Worm (Caenorhabditis elegans) whole organism, young adult: Measurements from ENCODE around the gene F19G12.11.

Experiments used
- F55B11.4 ChIP-seq: sonication (generic microtip); optimal IDR thresholded peaks from 2 replicates; lab custom pipeline; 2016; ENCODE audit warnings: missing compliant biosample characterization, missing genetic modification characterization, borderline replicate concordance; ENCODE audit not compliant: insufficient read depth
- ama-1 ChIP-seq, 3 experiments: fragments of 150-350 bp in 1 of 3; sonication (generic microtip) in 2 of 3; optimal IDR thresholded peaks; 2 replicates each; lab custom pipeline; 2014 to 2018; ENCODE audit warnings: missing biosample characterization in 2 of 3, missing genetic modification characterization in 2 of 3, missing genetic modification reagents in 2 of 3
- dpff-1 ChIP-seq: sonication (generic microtip); optimal IDR thresholded peaks from 2 replicates; lab custom pipeline; 2017; ENCODE audit warnings: mild to moderate bottlenecking, missing genetic modification characterization, missing compliant biosample characterization
- him-1 ChIP-seq: sonication (generic microtip); optimal IDR thresholded peaks from 2 replicates; lab custom pipeline; 2016; ENCODE audit warnings: missing genotype, missing genetic modification reagents, missing genetic modification characterization, missing compliant biosample characterization
- lir-1 ChIP-seq: fragments of 200-800 bp; sonication (Bioruptor generic); conservative IDR thresholded peaks from 2 replicates; pipeline ENCODE4 v1.3.6; 2022; ENCODE audit warnings: missing genetic modification reagents, missing genetic modification characterization, missing compliant biosample characterization
- mxl-1 ChIP-seq: sonication (generic microtip); optimal IDR thresholded peaks from 2 replicates; lab custom pipeline; 2016; ENCODE audit warnings: missing genetic modification characterization, missing compliant biosample characterization
- rec-8 ChIP-seq, 2 experiments: sonication (generic microtip); optimal IDR thresholded peaks; 2 replicates each; lab custom pipeline; 2016; ENCODE audit warnings: mild to moderate bottlenecking in 2 of 2, missing genetic modification characterization in 2 of 2, missing genetic modification reagents in 2 of 2, missing genotype in 2 of 2, missing biosample characterization in 1 of 2, missing compliant biosample characterization in 1 of 2, moderate library complexity in 1 of 2
- repo-1 ChIP-seq: sonication (generic microtip); optimal IDR thresholded peaks from 2 replicates; lab custom pipeline; 2017; ENCODE audit warnings: mild to moderate bottlenecking, missing genetic modification characterization, missing compliant biosample characterization
- sea-2 ChIP-seq: fragments of 200-800 bp; sonication (Bioruptor generic); IDR thresholded peaks from 2 replicates; pipeline ENCODE4 v1.3.6; 2022; ENCODE audit warnings: missing genetic modification characterization, missing compliant biosample characterization
- tlf-1 ChIP-seq: fragments of 200-800 bp; sonication (Bioruptor generic); optimal IDR thresholded peaks from 2 replicates; lab custom pipeline; 2018; ENCODE audit warnings: mild to moderate bottlenecking, missing genetic modification characterization, missing compliant biosample characterization
- unc-130 ChIP-seq: sonication (generic microtip); optimal IDR thresholded peaks from 2 replicates; lab custom pipeline; 2016; ENCODE audit warnings: missing genetic modification reagents, missing genetic modification characterization, missing compliant biosample characterization
- ztf-22 ChIP-seq: fragments of 200-800 bp; sonication (Bioruptor generic); optimal IDR thresholded peaks from 2 replicates; lab custom pipeline; 2018; ENCODE audit warnings: mild to moderate bottlenecking, missing genetic modification characterization, moderate library complexity, missing compliant biosample characterization
- ztf-6 ChIP-seq: fragments of 200-800 bp; sonication (Bioruptor generic); IDR thresholded peaks from 2 replicates; pipeline ENCODE4 v1.3.6; 2022; ENCODE audit warnings: missing genetic modification reagents, missing genetic modification characterization, missing compliant biosample characterization

DNA sequence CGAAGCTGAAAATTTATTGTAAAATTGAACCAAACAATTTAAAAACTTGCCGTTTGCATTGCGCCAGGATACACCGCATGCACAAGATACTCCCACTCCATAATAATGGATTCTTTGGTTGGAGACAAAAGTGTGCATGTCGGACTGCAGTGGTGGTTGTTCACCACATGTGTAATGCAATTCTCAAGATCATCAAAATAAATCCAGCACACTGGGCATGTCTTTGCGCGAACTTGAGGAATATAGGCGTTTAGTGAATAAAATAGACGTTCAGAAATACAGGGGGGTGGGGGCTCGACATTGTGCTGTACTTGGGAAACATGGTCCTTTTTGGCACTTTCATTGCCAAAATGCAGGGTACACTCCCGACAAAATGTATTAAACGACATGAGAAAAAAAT is at the start of gene F19G12.11:
- TF ChIP-seq unc-130 (no peak), him-1 (tag; lab: Kevin White, UChicago) (no peak), ztf-6 (GFP tag; lab: Robert Waterston, UW) (no peak), lir-1 (GFP tag; lab: Robert Waterston, UW) (no peak), F55B11.4 (tag; lab: Kevin White, UChicago) (no peak), dpff-1 (no peak), tlf-1 (GFP tag; lab: Kevin White, UChicago) (no peak), rec-8 (tag; optimal IDR thresholded peaks at IDR 0.05; lab: Kevin White, UChicago) (no peak), mxl-1 (tag; lab: Kevin White, UChicago) (no peak), ztf-22 (GFP tag; lab: Kevin White, UChicago) (no peak), sea-2 (GFP tag; lab: Robert Waterston, UW) (no peak), repo-1 (tag; lab: Kevin White, UChicago) (no peak), ama-1 (optimal IDR thresholded peaks at IDR 0.05; lab: Kevin White, UChicago) (no peak), ama-1 (GFP tag; optimal IDR thresholded peaks at IDR 0.05; lab: Kevin White, UChicago) (no peak)
